Worm (Caenorhabditis elegans): ENCODE measurements around the gene clec-147.

clec-147 gene

DNA sequence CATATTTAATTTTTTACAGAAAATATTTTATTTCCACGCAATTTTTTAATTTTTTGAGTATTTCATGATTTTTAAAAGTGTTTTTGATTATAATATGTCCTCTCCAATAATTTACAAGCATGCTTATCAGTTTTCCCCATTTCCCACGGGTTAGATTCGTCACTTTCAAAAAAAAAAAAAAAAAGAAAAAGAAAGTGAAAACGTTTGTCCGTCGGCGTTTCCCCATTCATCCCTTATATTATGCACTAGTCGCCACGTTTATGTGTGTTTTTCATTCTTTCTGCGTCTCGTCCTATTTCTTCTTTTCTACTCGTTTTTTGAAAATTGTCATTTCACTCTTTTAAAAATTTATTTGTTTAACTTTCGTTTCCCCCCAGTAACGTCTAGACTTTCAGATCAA is 48.2 kb downstream of the clec-147 start, which contains the start of gene vnut-1 (continued):
- no peak for TF ChIP-seq vab-15 (tag; optimal IDR thresholded peaks at IDR 0.05)
- TF ChIP-seq snu-23 (GFP tag; optimal IDR thresholded peaks at IDR 0.05) = peak; percentile 36
- peak; percentile 72 for TF ChIP-seq nhr-85 (tag)
- no peak for TF ChIP-seq ets-5 (GFP tag; IDR thresholded peaks at IDR 0.05)
- peak; percentile 6 for TF ChIP-seq swsn-7 (tag; optimal IDR thresholded peaks at IDR 0.05)
- TF ChIP-seq jun-1 (tag; optimal IDR thresholded peaks at IDR 0.05) = no peak
- TF ChIP-seq unc-30 (tag; optimal IDR thresholded peaks at IDR 0.05) = no peak
- peak; percentile 54 for TF ChIP-seq mep-1 (tag; optimal IDR thresholded peaks at IDR 0.05)
- TF ChIP-seq hlh-17 (GFP tag; optimal IDR thresholded peaks at IDR 0.05; ENCODE audit: borderline replicate concordance) = no peak
- TF ChIP-seq elt-3 (tag; optimal IDR thresholded peaks at IDR 0.05) = peak in 1 of 6 experiments; percentile 6
- peak in 2 of 3 experiments; percentile 10 to 27 for TF ChIP-seq dpl-1 (GFP tag; optimal IDR thresholded peaks at IDR 0.05)

DNA sequence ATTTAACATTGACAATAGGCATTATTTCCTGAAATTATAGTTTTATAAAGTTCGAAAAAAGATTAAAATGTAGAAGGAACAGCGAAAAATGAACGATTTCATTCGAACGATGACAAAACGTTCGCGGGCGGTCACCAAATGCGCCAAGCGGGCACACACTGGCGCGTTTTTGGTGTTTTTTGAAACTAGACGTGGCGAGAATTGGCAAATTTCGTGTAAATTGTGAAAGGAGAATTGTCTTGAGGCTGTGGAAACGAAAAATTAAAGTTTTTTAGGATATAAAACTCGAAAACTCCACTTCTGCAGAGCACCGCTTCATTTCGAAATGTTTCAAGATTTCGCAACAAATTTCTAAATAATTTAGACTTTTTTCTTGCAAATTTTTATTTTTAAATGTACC is 49.0 kb downstream of the clec-147 start, which contains the start of gene usp-14:
Gene usp-14 (minus strand): TSS at position 28 of the 400 bp plus-strand sequence.
- TF ChIP-seq ceh-88 (GFP tag; IDR thresholded peaks at IDR 0.05) (no peak), isw-1 (GFP tag; IDR thresholded peaks at IDR 0.05) (peak; percentile 45), zag-1 (tag; optimal IDR thresholded peaks at IDR 0.05) (no peak), C16A3.4 (tag; optimal IDR thresholded peaks at IDR 0.05) (peak; percentile 38), aha-1 (tag; optimal IDR thresholded peaks at IDR 0.05) (no peak), ama-1 (optimal IDR thresholded peaks at IDR 0.05) (no peak), irx-1 (tag; optimal IDR thresholded peaks at IDR 0.05) (peak; percentile 51), efl-1 (optimal IDR thresholded peaks at IDR 0.05) (peak; percentile 77 to 80), efl-1 (GFP tag; optimal IDR thresholded peaks at IDR 0.05 in 1 of 2) (peak; percentile 82 to 98), C04F5.9 (tag; optimal IDR thresholded peaks at IDR 0.05) (no peak), C34B4.2 (tag; optimal IDR thresholded peaks at IDR 0.05) (no peak), nhr-90 (tag; optimal IDR thresholded peaks at IDR 0.05; ENCODE audit: poor library complexity) (peak; percentile 70), snu-23 (GFP tag; optimal IDR thresholded peaks at IDR 0.05) (peak; percentile 72), mef-2 (tag; optimal IDR thresholded peaks at IDR 0.05) (no peak), efl-3 (GFP tag; optimal IDR thresholded peaks at IDR 0.05) (no peak), swsn-7 (tag; optimal IDR thresholded peaks at IDR 0.05) (peak; percentile 66), ets-5 (GFP tag; IDR thresholded peaks at IDR 0.05) (no peak), lin-39 (tag; optimal IDR thresholded peaks at IDR 0.05) (no peak), mep-1 (tag; optimal IDR thresholded peaks at IDR 0.05) (peak; percentile 66), alr-1 (tag; optimal IDR thresholded peaks at IDR 0.05; ENCODE audit: borderline replicate concordance) (no peak), nhr-11 (tag; optimal IDR thresholded peaks at IDR 0.05) (no peak), fkh-8 (tag; optimal IDR thresholded peaks at IDR 0.05) (peak; percentile 55), lin-14 (GFP tag; optimal IDR thresholded peaks at IDR 0.05) (peak; percentile 91), tbx-2 (tag; optimal IDR thresholded peaks at IDR 0.05) (peak; percentile 66), fos-1 (tag; optimal IDR thresholded peaks at IDR 0.05) (no peak), unc-98 (GFP tag; IDR thresholded peaks at IDR 0.05) (no peak), fkh-10 (GFP tag; optimal IDR thresholded peaks at IDR 0.05) (no peak), hlh-17 (GFP tag; optimal IDR thresholded peaks at IDR 0.05; ENCODE audit: borderline replicate concordance) (no peak), nhr-19 (GFP tag; conservative IDR thresholded peaks at IDR 0.05) (peak; percentile 63), nhr-76 (tag; optimal IDR thresholded peaks at IDR 0.05) (no peak), unc-86 (tag; optimal IDR thresholded peaks at IDR 0.05) (peak; percentile 30), fkh-4 (tag; optimal IDR thresholded peaks at IDR 0.05; ENCODE audit: borderline replicate concordance) (no peak), elt-3 (tag; optimal IDR thresholded peaks at IDR 0.05) (peak in 1 of 6 experiments; percentile 21), dsc-1 (tag; optimal IDR thresholded peaks at IDR 0.05) (peak; percentile 40), mab-9 (GFP tag; IDR thresholded peaks at IDR 0.05) (no peak), aly-2 (tag; optimal IDR thresholded peaks at IDR 0.05) (no peak), dpl-1 (GFP tag; optimal IDR thresholded peaks at IDR 0.05) (peak; percentile 74 to 87 (median 87)), ceh-8 (GFP tag; optimal IDR thresholded peaks at IDR 0.05) (no peak), nhr-12 (tag; optimal IDR thresholded peaks at IDR 0.05) (no peak), elt-2 (tag; optimal IDR thresholded peaks at IDR 0.05) (no peak), ceh-90 (tag; optimal IDR thresholded peaks at IDR 0.05) (no peak), rnt-1 (tag; optimal IDR thresholded peaks at IDR 0.05) (peak; percentile 72), lin-15B (tag; optimal IDR thresholded peaks at IDR 0.05) (peak; percentile 51), sptf-1 (tag; optimal IDR thresholded peaks at IDR 0.05) (no peak), nhr-85 (tag) (peak; percentile 79), skn-1 (tag; optimal IDR thresholded peaks at IDR 0.05) (peak; percentile 96), vab-15 (tag; optimal IDR thresholded peaks at IDR 0.05) (no peak), lsy-2 (tag; optimal IDR thresholded peaks at IDR 0.05) (peak; percentile 70 to 78), pax-3 (tag; optimal IDR thresholded peaks at IDR 0.05) (peak; percentile 0)

All from whole organism, L1 larva.